Worm (Caenorhabditis elegans): Measurements from ENCODE around the gene ZK1058.3.

Gene ZK1058.3

DNA sequence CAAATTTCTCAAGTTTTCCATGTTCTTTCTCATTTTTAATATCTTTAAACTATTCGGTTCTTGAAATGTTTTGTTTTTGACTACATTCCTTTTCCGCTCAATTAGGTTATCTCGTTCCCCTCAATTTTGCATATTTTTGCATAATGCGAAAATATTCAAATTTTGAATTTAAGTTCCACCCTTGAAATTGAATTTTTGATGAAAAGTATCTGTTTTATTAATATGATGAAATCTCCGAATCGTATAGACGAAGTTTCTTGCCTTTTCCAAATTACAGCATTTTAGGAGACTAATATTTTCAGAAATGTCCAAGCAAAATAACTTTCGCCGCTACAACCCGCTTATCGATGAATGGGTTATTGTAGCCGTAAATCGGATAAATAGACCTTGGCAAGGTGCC, at the start of gene ZK1058.3:
TSS of gene ZK1058.3 (plus strand) at position 301 of the 400 bp plus-strand sequence.
- no peak for TF ChIP-seq ceh-31 (tag; optimal IDR thresholded peaks at IDR 0.05)
- TF ChIP-seq F13H6.1 (tag; optimal IDR thresholded peaks at IDR 0.05) = no peak
- TF ChIP-seq ceh-30 (tag; optimal IDR thresholded peaks at IDR 0.05) = no peak
- TF ChIP-seq pha-2 (tag; optimal IDR thresholded peaks at IDR 0.05) = no peak

DNA sequence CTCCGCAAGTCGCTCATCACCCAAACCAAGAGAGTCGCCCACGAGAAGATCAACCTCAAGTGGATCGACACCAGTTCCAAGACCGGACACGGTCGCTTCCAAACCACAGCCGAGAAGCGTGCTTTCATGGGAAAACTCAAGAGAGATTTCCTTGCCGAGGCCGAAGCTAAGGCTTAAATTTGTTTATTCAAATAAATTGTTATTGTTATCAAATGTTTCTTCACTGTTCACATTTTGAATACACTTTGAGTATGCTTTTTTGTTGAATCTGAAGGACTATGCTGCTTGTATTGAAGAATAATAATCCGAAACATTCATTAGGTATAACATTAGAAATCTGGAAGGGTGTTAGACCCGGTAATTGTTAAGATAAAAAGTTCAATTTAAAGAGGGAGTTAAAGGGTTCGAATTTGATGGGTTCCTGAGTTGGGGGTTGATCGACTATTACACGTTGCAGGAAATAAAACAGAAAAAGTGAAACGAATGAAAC, 49.3 kb upstream of the ZK1058.3 start:
- peak; percentile 4 for TF ChIP-seq gmeb-2 (tag; optimal IDR thresholded peaks at IDR 0.05)
- no peak for TF ChIP-seq fkh-10 (GFP tag; optimal IDR thresholded peaks at IDR 0.05)
- no peak for TF ChIP-seq nhr-232 (tag; optimal IDR thresholded peaks at IDR 0.05)
- peak; percentile 4 for TF ChIP-seq Y22D7AL.16 (tag; optimal IDR thresholded peaks at IDR 0.05)
- TF ChIP-seq nfya-1 (tag; optimal IDR thresholded peaks at IDR 0.05) = no peak
- no peak for TF ChIP-seq odd-2 (tag; optimal IDR thresholded peaks at IDR 0.05)
- TF ChIP-seq ama-1 (optimal IDR thresholded peaks at IDR 0.05) = peak; percentile 62

DNA sequence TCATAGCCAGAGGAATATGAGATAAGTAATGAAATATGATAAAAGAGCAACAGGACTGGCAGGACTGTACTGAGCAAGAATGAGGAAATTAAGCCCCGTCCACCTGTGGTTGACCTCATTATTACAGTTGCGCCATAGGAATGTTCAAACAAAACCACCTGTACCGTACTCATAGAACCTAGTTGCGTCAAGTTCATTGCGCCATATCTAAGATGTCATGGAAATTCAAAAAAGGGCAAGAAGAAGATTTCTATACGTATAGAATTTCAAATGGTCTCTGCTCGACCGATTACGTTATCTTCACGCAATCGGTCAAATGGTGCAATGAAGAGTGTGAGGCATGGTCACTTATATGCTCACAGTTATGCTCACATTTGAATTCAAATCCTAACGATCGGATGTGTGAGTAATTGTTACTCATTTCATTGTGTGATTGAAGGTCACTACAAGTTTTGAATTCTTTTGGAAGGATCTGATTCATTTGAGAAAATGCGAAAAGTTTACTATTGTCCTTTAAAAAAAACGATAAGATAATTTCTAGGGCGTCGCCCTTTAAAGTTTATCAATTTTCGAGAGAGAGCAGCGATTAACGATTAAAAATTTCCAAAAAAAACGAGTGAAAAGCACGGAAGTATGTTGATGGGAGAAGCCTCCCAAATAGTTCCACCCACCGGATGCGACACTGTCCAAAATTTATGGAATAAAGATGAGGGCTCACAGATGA, 46.7 kb upstream of the ZK1058.3 start:
- TF ChIP-seq rnt-1 (tag; optimal IDR thresholded peaks at IDR 0.05) (no peak), ttx-3 (tag; optimal IDR thresholded peaks at IDR 0.05) (no peak), ceh-30 (tag; optimal IDR thresholded peaks at IDR 0.05) (no peak), elt-2 (tag; optimal IDR thresholded peaks at IDR 0.05) (no peak), madf-2 (tag; optimal IDR thresholded peaks at IDR 0.05) (no peak), ceh-22 (tag; optimal IDR thresholded peaks at IDR 0.05) (no peak), ahr-1 (tag; optimal IDR thresholded peaks at IDR 0.05) (no peak), ceh-48 (tag; optimal IDR thresholded peaks at IDR 0.05) (no peak), hlh-8 (tag; optimal IDR thresholded peaks at IDR 0.05) (no peak), ceh-18 (tag; optimal IDR thresholded peaks at IDR 0.05) (no peak), hlh-30 (tag; optimal IDR thresholded peaks at IDR 0.05; ENCODE audit: insufficient read depth) (no peak), ceh-14 (tag; optimal IDR thresholded peaks at IDR 0.05) (no peak), ceh-2 (tag; optimal IDR thresholded peaks at IDR 0.05) (no peak), pros-1 (tag; optimal IDR thresholded peaks at IDR 0.05) (no peak), npax-4 (tag; optimal IDR thresholded peaks at IDR 0.05) (no peak), unc-55 (GFP tag; optimal IDR thresholded peaks at IDR 0.05) (no peak), elt-4 (tag; optimal IDR thresholded peaks at IDR 0.05) (no peak), F13H6.1 (tag; optimal IDR thresholded peaks at IDR 0.05) (no peak)

DNA sequence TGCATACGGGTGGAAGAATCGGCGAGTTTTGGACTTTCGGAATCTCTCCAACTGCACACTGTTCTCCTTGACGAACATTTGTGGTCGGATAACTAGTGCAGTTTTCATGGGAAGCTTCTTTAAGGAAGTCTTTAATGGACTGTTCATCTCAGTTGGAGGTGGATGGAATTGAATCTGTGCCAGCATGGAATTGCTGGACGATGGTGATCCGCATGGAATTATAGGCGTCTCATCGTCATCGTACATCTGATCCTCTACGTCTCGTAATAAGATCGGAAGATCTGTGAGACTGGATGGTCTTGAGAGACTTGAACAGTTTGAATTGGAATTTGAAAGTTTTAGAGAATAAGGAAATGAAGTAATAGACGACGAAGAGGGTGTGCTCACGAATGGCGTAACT, 45.7 kb upstream of the ZK1058.3 start:
- TF ChIP-seq pax-1 (tag; optimal IDR thresholded peaks at IDR 0.05) (no peak), tbx-7 (tag; optimal IDR thresholded peaks at IDR 0.05) (no peak), hlh-8 (tag; optimal IDR thresholded peaks at IDR 0.05) (no peak), fkh-10 (GFP tag; optimal IDR thresholded peaks at IDR 0.05) (no peak)

DNA sequence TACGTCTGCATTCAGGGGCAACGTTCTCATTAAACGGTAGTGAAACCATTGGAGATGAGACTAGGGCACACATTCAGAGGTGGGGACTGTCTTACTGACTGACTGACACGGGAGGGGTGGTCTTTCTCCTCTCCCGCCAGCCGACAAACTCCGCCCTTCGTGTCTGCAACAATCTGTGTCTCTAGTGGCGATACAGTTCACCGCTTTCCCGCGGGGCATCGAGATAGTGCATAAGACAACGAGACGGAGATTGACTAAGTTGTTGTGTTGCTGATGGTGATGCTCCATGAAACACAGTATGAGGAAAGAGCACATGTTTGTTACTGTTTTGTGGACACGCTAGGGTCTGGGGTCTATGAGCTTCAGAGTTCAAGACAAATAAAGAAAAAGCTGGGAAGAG, 45.2 kb upstream of the ZK1058.3 start:
- TF ChIP-seq ama-1 (optimal IDR thresholded peaks at IDR 0.05) (no peak), dmd-4 (tag; optimal IDR thresholded peaks at IDR 0.05; ENCODE audit: borderline replicate concordance) (no peak), zip-5 (tag; optimal IDR thresholded peaks at IDR 0.05) (no peak), sdc-2 (tag; optimal IDR thresholded peaks at IDR 0.05) (peak; percentile 5), elt-2 (tag; optimal IDR thresholded peaks at IDR 0.05) (no peak), madf-2 (tag; optimal IDR thresholded peaks at IDR 0.05) (no peak), ceh-9 (tag; optimal IDR thresholded peaks at IDR 0.05) (no peak), tbx-2 (tag; optimal IDR thresholded peaks at IDR 0.05) (peak; percentile 28), ceh-22 (tag; optimal IDR thresholded peaks at IDR 0.05) (no peak), ceh-45 (GFP tag; IDR thresholded peaks at IDR 0.05) (no peak), tbx-7 (tag; optimal IDR thresholded peaks at IDR 0.05) (no peak), ceh-6 (GFP tag; optimal IDR thresholded peaks at IDR 0.05) (peak; percentile 50), gmeb-2 (tag; optimal IDR thresholded peaks at IDR 0.05) (no peak), K09A11.1 (tag; optimal IDR thresholded peaks at IDR 0.05; ENCODE audit: insufficient read depth) (no peak), T23F11.4 (GFP tag; optimal IDR thresholded peaks at IDR 0.05) (no peak), ets-4 (tag; optimal IDR thresholded peaks at IDR 0.05) (no peak), fkh-10 (GFP tag; optimal IDR thresholded peaks at IDR 0.05) (no peak), hlh-15 (tag; optimal IDR thresholded peaks at IDR 0.05) (no peak), pha-2 (tag; optimal IDR thresholded peaks at IDR 0.05) (no peak)
